Worm (Caenorhabditis elegans) whole organism, L4 larva: ENCODE results near the gene C36E6.8.
A peak's percentile ranks its signal among the peaks of the same experiment; 100 is the strongest.

Source experiments
- F26F4.8 ChIP-seq: fragments of 200-800 bp; sonication (Bioruptor generic); conservative IDR thresholded peaks from 2 replicates; pipeline ENCODE4 v1.3.6; 2022; ENCODE audit warnings: missing genetic modification characterization, missing compliant biosample characterization
- F37D6.2 ChIP-seq: sonication (generic microtip); optimal IDR thresholded peaks from 2 replicates; lab custom pipeline; 2016; ENCODE audit warnings: mild to moderate bottlenecking, missing genetic modification characterization, missing compliant biosample characterization
- F44E2.7 ChIP-seq: fragments of 200-800 bp; sonication (Bioruptor generic); IDR thresholded peaks from 2 replicates; pipeline ENCODE4 v2.1.2; 2022; ENCODE audit warnings: missing genetic modification characterization, missing compliant biosample characterization
- F49E8.2 ChIP-seq: sonication (generic microtip); optimal IDR thresholded peaks from 2 replicates; lab custom pipeline; 2016; ENCODE audit warnings: missing compliant biosample characterization, mild to moderate bottlenecking, missing genetic modification characterization, borderline replicate concordance
- R02D3.7 ChIP-seq: fragments of 150-350 bp; sonication (generic microtip); optimal IDR thresholded peaks from 3 replicates; lab custom pipeline; 2014; ENCODE audit warnings: missing biosample characterization, missing genetic modification characterization
- Y48G9A.11 ChIP-seq: fragments of 200-800 bp; sonication (Bioruptor generic); IDR thresholded peaks from 2 replicates; pipeline ENCODE4 v1.3.6; 2022; ENCODE audit warnings: missing genetic modification reagents, missing genetic modification characterization, missing compliant biosample characterization
- Y75B8A.6 ChIP-seq: fragments of 200-800 bp; sonication (Bioruptor generic); IDR thresholded peaks from 2 replicates; pipeline ENCODE4 v1.3.6; 2022; ENCODE audit warnings: missing genetic modification reagents, missing genetic modification characterization, missing compliant biosample characterization
- ZK337.2 ChIP-seq: fragments of 200-800 bp; sonication (Bioruptor generic); IDR thresholded peaks from 2 replicates; pipeline ENCODE4 v1.3.6; 2022; ENCODE audit warnings: missing genetic modification reagents, missing genetic modification characterization, missing compliant biosample characterization
- ZK546.5 ChIP-seq, 2 experiments: sonication (generic microtip); optimal IDR thresholded peaks; 2 replicates each; lab custom pipeline; 2017; ENCODE audit warnings: missing biosample characterization in 2 of 2, missing genetic modification characterization in 2 of 2
- ama-1 ChIP-seq: fragments of 150-350 bp; optimal IDR thresholded peaks from 2 replicates; lab custom pipeline; 2014; ENCODE audit warnings: inconsistent platforms, mixed read lengths
- arid-1 ChIP-seq: fragments of 200-800 bp; sonication (Bioruptor generic); conservative IDR thresholded peaks from 2 replicates; pipeline ENCODE4 v1.3.6; 2022; ENCODE audit warnings: missing genetic modification reagents, missing genetic modification characterization, missing compliant biosample characterization
- attf-4 ChIP-seq: sonication (generic microtip); optimal IDR thresholded peaks from 3 replicates; lab custom pipeline; 2017; ENCODE audit warnings: missing biosample characterization, missing genetic modification characterization
- ceh-32 ChIP-seq: sonication (generic microtip); optimal IDR thresholded peaks from 2 replicates; lab custom pipeline; 2016; ENCODE audit warnings: mild to moderate bottlenecking, missing genetic modification characterization, missing compliant biosample characterization; ENCODE audit not compliant: poor library complexity
- ceh-82 ChIP-seq: sonication (generic microtip); optimal IDR thresholded peaks from 2 replicates; lab custom pipeline; 2017; ENCODE audit warnings: missing biosample characterization, missing genetic modification characterization
- ces-1 ChIP-seq: fragments of 150-350 bp; sonication (generic microtip); optimal IDR thresholded peaks from 4 replicates; lab custom pipeline; 2014; ENCODE audit warnings: missing biosample characterization, missing genetic modification reagents, missing genetic modification characterization
- cey-2 ChIP-seq: sonication (generic microtip); optimal IDR thresholded peaks from 3 replicates; lab custom pipeline; 2017; ENCODE audit warnings: missing genetic modification characterization, mild to moderate bottlenecking, missing compliant biosample characterization, antibody characterized with exemption, borderline replicate concordance; ENCODE audit not compliant: insufficient read depth
- daf-12 ChIP-seq: fragments of 150-350 bp; optimal IDR thresholded peaks from 2 replicates; lab custom pipeline; 2014; ENCODE audit warnings: missing biosample characterization, missing genetic modification reagents, missing genetic modification characterization
- dmd-6 ChIP-seq: fragments of 200-800 bp; sonication (Bioruptor generic); IDR thresholded peaks from 2 replicates; pipeline ENCODE4 v1.3.6; 2022; ENCODE audit warnings: missing genetic modification reagents, missing genetic modification characterization, missing compliant biosample characterization
- dmd-9 ChIP-seq: fragments of 200-800 bp; sonication (Bioruptor generic); IDR thresholded peaks from 2 replicates; pipeline ENCODE4 v1.3.6; 2022; ENCODE audit warnings: missing genetic modification reagents, missing genetic modification characterization, missing compliant biosample characterization
- egl-27 ChIP-seq: sonication (generic microtip); optimal IDR thresholded peaks from 3 replicates; lab custom pipeline; 2017; ENCODE audit warnings: missing biosample characterization, missing genetic modification reagents, missing genetic modification characterization
- egl-43 ChIP-seq: fragments of 200-800 bp; sonication (Bioruptor generic); IDR thresholded peaks from 2 replicates; pipeline ENCODE4 v1.3.6; 2022; ENCODE audit warnings: missing genetic modification reagents, missing genetic modification characterization, missing compliant biosample characterization
- hlh-11 ChIP-seq: fragments of 200-800 bp; sonication (Bioruptor generic); optimal IDR thresholded peaks from 2 replicates; lab custom pipeline; 2018; ENCODE audit warnings: mild to moderate bottlenecking, missing genetic modification characterization, missing compliant biosample characterization
- hlh-30 ChIP-seq: sonication (generic microtip); optimal IDR thresholded peaks from 2 replicates; lab custom pipeline; 2017; ENCODE audit warnings: antibody characterized with exemption, mild to moderate bottlenecking, missing genetic modification characterization, missing compliant biosample characterization; ENCODE audit not compliant: insufficient read depth
- hmg-1.1 ChIP-seq: fragments of 200-800 bp; sonication (Bioruptor generic); IDR thresholded peaks from 2 replicates; pipeline ENCODE4 v1.3.6; 2022; ENCODE audit warnings: missing genetic modification reagents, missing genetic modification characterization, missing compliant biosample characterization
- lim-7 ChIP-seq: fragments of 200-800 bp; sonication (Bioruptor generic); IDR thresholded peaks from 2 replicates; pipeline ENCODE4 v1.3.6; 2022; ENCODE audit warnings: missing genetic modification characterization, missing compliant biosample characterization
- lin-29 ChIP-seq: fragments of 200-800 bp; sonication (Bioruptor generic); IDR thresholded peaks from 2 replicates; pipeline ENCODE4 v1.3.6; 2022; ENCODE audit warnings: missing genetic modification reagents, missing genetic modification characterization, missing compliant biosample characterization
- lin-38 ChIP-seq: fragments of 200-800 bp; sonication (Bioruptor generic); IDR thresholded peaks from 2 replicates; pipeline ENCODE4 v1.3.6; 2022; ENCODE audit warnings: missing genetic modification reagents, missing genetic modification characterization, missing compliant biosample characterization
- lsy-2 ChIP-seq, 2 experiments: fragments of 150-350 bp in 1 of 2; sonication (generic microtip) in 1 of 2; optimal IDR thresholded peaks; 2 replicates each; lab custom pipeline; 2014 to 2017; ENCODE audit warnings: missing biosample characterization in 2 of 2, missing genetic modification characterization in 2 of 2
- madf-5 ChIP-seq, 2 experiments: fragments of 200-800 bp; sonication (Bioruptor generic); IDR thresholded peaks; 2 replicates each; pipeline ENCODE4 v1.3.6; 2022; ENCODE audit warnings: missing compliant biosample characterization in 2 of 2, missing genetic modification characterization in 2 of 2
- madf-9 ChIP-seq: fragments of 200-800 bp; sonication (Bioruptor generic); conservative IDR thresholded peaks from 2 replicates; pipeline ENCODE4 v1.3.6; 2022; ENCODE audit warnings: missing genetic modification reagents, missing genetic modification characterization, missing compliant biosample characterization
- mxl-2 ChIP-seq: fragments of 200-800 bp; sonication (Bioruptor generic); conservative IDR thresholded peaks from 2 replicates; pipeline ENCODE4 v1.3.6; 2022; ENCODE audit warnings: missing genetic modification reagents, missing genetic modification characterization, missing compliant biosample characterization
- mxl-3 ChIP-seq: fragments of 200-800 bp; sonication (Bioruptor generic); optimal IDR thresholded peaks from 2 replicates; lab custom pipeline; 2018; ENCODE audit warnings: mild to moderate bottlenecking, missing genetic modification characterization, missing compliant biosample characterization
- nhr-6 ChIP-seq: fragments of 150-350 bp; optimal IDR thresholded peaks from 2 replicates; lab custom pipeline; 2014; ENCODE audit warnings: missing biosample characterization, missing genetic modification characterization
- nhr-77 ChIP-seq: fragments of 150-350 bp; optimal IDR thresholded peaks from 2 replicates; lab custom pipeline; 2014; ENCODE audit warnings: missing biosample characterization, missing genetic modification characterization
- pqm-1 ChIP-seq: sonication (generic microtip); optimal IDR thresholded peaks from 2 replicates; lab custom pipeline; 2017; ENCODE audit warnings: missing biosample characterization, missing genetic modification characterization
- saeg-2 ChIP-seq: fragments of 200-800 bp; sonication (Bioruptor generic); IDR thresholded peaks from 2 replicates; pipeline ENCODE4 v1.3.6; 2022; ENCODE audit warnings: missing genetic modification reagents, missing genetic modification characterization, missing compliant biosample characterization
- set-16 ChIP-seq: fragments of 200-800 bp; sonication (Bioruptor generic); IDR thresholded peaks from 2 replicates; pipeline ENCODE4 v1.3.6; 2022; ENCODE audit warnings: missing genetic modification reagents, missing genetic modification characterization, missing compliant biosample characterization
- snpc-1.2 ChIP-seq: fragments of 200-800 bp; sonication (Bioruptor generic); IDR thresholded peaks from 2 replicates; pipeline ENCODE4 v1.3.6; 2022; ENCODE audit warnings: missing genetic modification reagents, missing genetic modification characterization, missing compliant biosample characterization
- snpc-4 ChIP-seq: fragments of 150-350 bp; optimal IDR thresholded peaks from 2 replicates; lab custom pipeline; 2014; ENCODE audit warnings: missing biosample characterization, missing genetic modification characterization
- spr-1 ChIP-seq: sonication (generic microtip); optimal IDR thresholded peaks from 2 replicates; lab custom pipeline; 2016; ENCODE audit warnings: mild to moderate bottlenecking, missing genetic modification characterization, missing compliant biosample characterization
- spr-3 ChIP-seq: fragments of 200-800 bp; sonication (Bioruptor generic); optimal IDR thresholded peaks from 2 replicates; lab custom pipeline; 2018; ENCODE audit warnings: mild to moderate bottlenecking, missing genetic modification characterization, missing compliant biosample characterization
- tag-97 ChIP-seq: fragments of 200-800 bp; sonication (Bioruptor generic); IDR thresholded peaks from 2 replicates; pipeline ENCODE4 v1.3.6; 2022; ENCODE audit warnings: missing genetic modification characterization, missing compliant biosample characterization
- unc-62 ChIP-seq, 3 experiments: fragments of 150-350 bp in 1 of 3; sonication (generic microtip); optimal IDR thresholded peaks in 2 of 3; peaks in 1 of 3; 1 replicate in 1 of 3; 2 replicates in 2 of 3; lab custom pipeline; 2014 to 2017; ENCODE audit warnings: missing biosample characterization in 3 of 3, missing genetic modification characterization in 3 of 3, missing genetic modification reagents in 3 of 3, missing genotype in 1 of 3
- zag-1 ChIP-seq: fragments of 150-350 bp; optimal IDR thresholded peaks from 2 replicates; lab custom pipeline; 2014; ENCODE audit warnings: missing biosample characterization, missing genetic modification characterization
- zfp-3 ChIP-seq: fragments of 200-800 bp; sonication (Bioruptor generic); conservative IDR thresholded peaks from 2 replicates; pipeline ENCODE4 v1.3.6; 2022; ENCODE audit warnings: missing genetic modification reagents, missing genetic modification characterization, missing compliant biosample characterization

The C36E6.8 gene

DNA sequence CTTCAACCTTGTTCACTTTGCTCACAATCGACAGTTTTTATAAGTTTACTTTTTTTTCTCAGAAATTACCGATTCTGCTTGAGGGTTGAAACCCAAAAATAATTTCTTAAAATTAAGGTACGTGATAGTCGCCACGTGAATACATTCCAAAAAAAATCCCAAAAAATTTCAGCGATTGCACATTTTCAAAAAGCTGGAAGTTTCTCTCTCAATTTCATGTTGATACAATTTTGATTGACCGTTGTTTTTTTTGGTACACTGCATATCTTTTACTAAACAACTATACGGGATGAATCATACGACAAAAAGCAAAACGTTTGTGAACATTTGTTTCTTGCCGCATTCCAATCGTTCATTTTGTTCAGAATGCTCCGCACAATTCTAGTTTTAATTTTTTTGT is at the start of gene C36E6.8:
Gene C36E6.8 (plus strand): TSS at position 301 of the 400 bp plus-strand sequence.
- TF ChIP-seq dmd-6 (GFP tag; lab: Robert Waterston, UW), result no peak
- no peak for TF ChIP-seq ceh-32 (tag; lab: Kevin White, UChicago)
- no peak for TF ChIP-seq tag-97 (GFP tag; lab: Robert Waterston, UW)
- no peak for TF ChIP-seq spr-3 (GFP tag; lab: Kevin White, UChicago)
- TF ChIP-seq ces-1 (GFP tag; lab: Kevin White, UChicago), result no peak
- no peak for TF ChIP-seq madf-5 (GFP tag; IDR thresholded peaks at IDR 0.05; lab: Robert Waterston, UW)
- TF ChIP-seq cey-2 (tag; lab: Kevin White, UChicago), result no peak
- no peak for TF ChIP-seq pqm-1 (tag; lab: Kevin White, UChicago)
- TF ChIP-seq ZK546.5 (tag; optimal IDR thresholded peaks at IDR 0.05; lab: Kevin White, UChicago), result no peak
- TF ChIP-seq Y75B8A.6 (GFP tag; lab: Robert Waterston, UW), result no peak
- TF ChIP-seq lim-7 (GFP tag; lab: Robert Waterston, UW), result no peak
- no peak for TF ChIP-seq F44E2.7 (GFP tag; lab: Robert Waterston, UW)
- TF ChIP-seq F37D6.2 (tag; lab: Kevin White, UChicago), result no peak
- TF ChIP-seq nhr-6 (tag; lab: Kevin White, UChicago), result no peak
- no peak for TF ChIP-seq ama-1
- TF ChIP-seq F49E8.2 (tag; lab: Kevin White, UChicago), result no peak
- TF ChIP-seq, all 104 proteins: peak for 0

DNA sequence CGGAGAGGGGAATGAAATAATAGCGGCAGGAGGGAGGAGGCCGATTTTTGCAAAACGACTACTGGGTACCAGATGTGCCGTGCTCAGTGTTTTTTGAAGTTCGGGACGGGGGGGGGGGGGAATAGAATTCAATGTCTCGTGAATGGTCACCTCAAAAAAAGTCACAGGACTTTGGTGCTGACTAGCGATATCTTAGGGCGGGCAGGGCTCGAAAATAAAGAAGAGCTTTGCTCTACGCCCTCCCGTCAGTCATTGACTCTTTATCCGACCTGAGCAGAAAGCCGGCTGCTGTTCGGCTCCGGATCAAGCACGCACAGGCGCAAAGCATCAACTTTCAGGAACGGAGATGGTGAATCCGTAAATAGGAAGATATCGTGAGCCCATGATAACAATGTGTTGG is 48.0 kb upstream of the C36E6.8 start:
- TF ChIP-seq unc-62 (GFP tag; optimal IDR thresholded peaks at IDR 0.05 in 1 of 2; lab: Kevin White, UChicago) (peak in 1 of 2 experiments; percentile 96), unc-62 (tag; optimal IDR thresholded peaks at IDR 0.05; lab: Kevin White, UChicago) (no peak), attf-4 (tag; lab: Kevin White, UChicago) (no peak), set-16 (GFP tag; lab: Robert Waterston, UW) (peak; percentile 43)

DNA sequence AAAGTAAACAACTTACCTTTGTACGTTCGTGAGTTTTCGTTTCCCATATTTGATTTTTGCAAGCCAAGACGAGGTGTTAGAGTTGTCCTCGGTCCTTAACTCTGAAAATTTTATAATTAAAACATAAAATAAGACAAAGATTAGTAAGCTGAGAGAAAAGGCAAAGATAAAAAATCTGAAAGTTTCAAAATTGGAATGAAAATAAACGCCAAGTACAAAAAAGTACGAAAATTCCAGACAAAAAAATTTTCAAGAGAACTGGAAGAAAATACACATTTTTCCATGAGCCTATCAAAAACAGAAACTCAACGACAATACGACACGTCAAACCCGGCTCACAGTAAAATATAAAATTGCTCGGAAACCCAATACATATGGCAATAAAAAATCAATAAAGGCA is 47.0 kb upstream of the C36E6.8 start, which contains the start of gene F10D7.5:
Gene F10D7.5 (minus strand): TSS at position 101 of the 400 bp plus-strand sequence.
- TF ChIP-seq ama-1, result no peak
- no peak for TF ChIP-seq saeg-2 (GFP tag; lab: Robert Waterston, UW)
- TF ChIP-seq Y48G9A.11 (GFP tag; lab: Robert Waterston, UW), result no peak
- no peak for TF ChIP-seq hlh-30 (tag; lab: Kevin White, UChicago)

DNA sequence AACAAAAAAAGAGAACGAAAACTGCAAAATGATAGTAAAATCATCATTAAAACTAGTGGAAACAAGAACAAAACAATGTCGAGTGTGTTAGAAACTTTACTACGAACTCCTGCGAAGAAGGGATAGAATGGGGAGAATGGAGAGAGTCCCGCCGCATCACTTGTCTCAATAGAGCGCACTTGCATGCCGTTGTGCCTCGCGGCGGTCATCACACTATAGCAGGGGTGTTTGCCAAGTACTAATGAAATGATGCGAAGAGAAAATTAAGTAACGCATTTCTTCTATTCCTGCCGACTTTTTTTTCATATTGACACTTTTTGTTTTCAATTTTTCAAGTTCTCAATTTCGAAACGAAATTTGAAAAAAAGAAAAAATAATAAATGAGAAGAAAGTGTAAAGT is 46.3 kb upstream of the C36E6.8 start:
- TF ChIP-seq dmd-6 (GFP tag; lab: Robert Waterston, UW) (peak; percentile 70), ZK337.2 (GFP tag; lab: Robert Waterston, UW) (no peak), egl-27 (tag; lab: Kevin White, UChicago) (no peak), daf-12 (tag; lab: Kevin White, UChicago) (no peak), madf-9 (GFP tag; lab: Robert Waterston, UW) (peak; percentile 27; the same call in 1 of the 2 replicates), ama-1 (no peak), ceh-82 (no peak), F44E2.7 (GFP tag; lab: Robert Waterston, UW) (no peak), zag-1 (no peak), hmg-1.1 (GFP tag; lab: Robert Waterston, UW) (peak; percentile 80), zfp-3 (GFP tag; lab: Robert Waterston, UW) (no peak), spr-1 (tag; lab: Kevin White, UChicago) (no peak), lin-38 (GFP tag; lab: Robert Waterston, UW) (peak; percentile 96), nhr-6 (tag; lab: Kevin White, UChicago) (peak; percentile 49), egl-43 (GFP tag; lab: Robert Waterston, UW) (no peak), F26F4.8 (no peak), lin-29 (no peak), dmd-9 (no peak), R02D3.7 (tag; lab: Kevin White, UChicago) (no peak), nhr-77 (tag; lab: Kevin White, UChicago) (peak; percentile 52), snpc-1.2 (GFP tag; lab: Robert Waterston, UW) (no peak), mxl-2 (GFP tag; lab: Robert Waterston, UW) (no peak), snpc-4 (tag; lab: Kevin White, UChicago) (no peak), lsy-2 (tag; optimal IDR thresholded peaks at IDR 0.05; lab: Kevin White, UChicago) (no peak), hlh-11 (peak; percentile 68), arid-1 (GFP tag; lab: Robert Waterston, UW) (no peak), mxl-3 (GFP tag; lab: Kevin White, UChicago) (peak; percentile 66)
